Fruit fly (Drosophila melanogaster): ENCODE results near the gene Dh31.

Gene Dh31

DNA sequence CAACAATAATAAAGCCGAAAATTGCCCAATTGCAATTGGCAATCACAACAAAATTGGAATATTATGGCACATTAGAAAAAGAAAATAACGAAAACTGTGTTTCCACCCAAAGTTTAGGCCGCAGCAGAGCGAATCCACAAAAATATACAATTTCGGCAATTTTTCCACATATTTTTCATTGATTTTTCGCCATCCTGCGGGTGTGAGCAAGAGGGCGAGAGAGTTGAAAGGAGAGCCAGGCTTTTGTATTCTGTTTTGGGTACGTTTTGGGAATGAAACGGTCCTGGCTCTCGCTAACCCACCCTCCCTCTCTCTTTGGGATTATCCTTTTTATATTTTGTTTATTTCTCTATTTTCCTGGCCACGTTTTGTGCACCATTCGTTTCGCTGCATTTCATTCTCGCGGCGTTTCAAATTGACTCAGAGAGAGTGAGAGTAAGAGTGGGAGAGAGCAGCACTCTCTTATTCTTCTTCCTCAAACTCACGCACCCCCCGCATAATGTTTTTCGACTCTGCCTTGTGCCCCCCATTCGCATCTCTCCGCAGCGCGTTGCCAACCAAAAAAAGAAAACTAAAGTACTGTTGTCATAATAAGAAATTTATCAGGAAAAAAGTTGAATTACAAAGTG, 37.2 kb upstream of the Dh31 start:
- TF ChIP-seq Ets98B (GFP tag; IDR thresholded peaks at IDR 0.05) (peak; percentile 20; the same call in 1 of the 2 replicates), CG13204 (GFP tag; optimal IDR thresholded peaks at IDR 0.05) (no peak)

DNA sequence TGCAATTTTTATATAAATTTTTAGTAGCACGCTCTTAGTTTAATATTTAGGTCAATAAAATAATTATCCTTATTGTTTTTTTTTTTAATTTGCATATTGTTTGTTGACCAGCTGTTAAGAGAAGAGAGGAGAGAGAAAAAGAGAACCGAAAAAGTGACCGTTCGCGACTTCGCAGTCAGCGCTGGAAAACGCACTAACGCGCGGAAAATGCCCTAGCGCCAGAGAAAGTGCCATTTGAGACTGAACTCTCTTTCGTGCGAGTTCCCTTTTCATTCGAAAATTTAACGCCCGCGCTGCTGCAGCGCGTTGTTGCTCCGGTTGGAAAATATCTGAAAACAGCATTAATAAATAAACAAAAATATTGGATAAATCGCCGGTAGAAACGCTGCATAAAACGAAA, 36.5 kb upstream of the Dh31 start:
- TF ChIP-seq D1 (tag; optimal IDR thresholded peaks at IDR 0.05) (peak; percentile 36), CG17806 (tag; optimal IDR thresholded peaks at IDR 0.05) (no peak), CG32121 (GFP tag; IDR thresholded peaks at IDR 0.05) (peak; percentile 40; the same call in 1 of the 2 replicates), EcR (GFP tag; optimal IDR thresholded peaks at IDR 0.05) (no peak), CG34367 (tag; optimal IDR thresholded peaks at IDR 0.05) (no peak), Ets98B (GFP tag; IDR thresholded peaks at IDR 0.05) (no peak), CG4496 (GFP tag; IDR thresholded peaks at IDR 0.05) (peak; percentile 69)

DNA sequence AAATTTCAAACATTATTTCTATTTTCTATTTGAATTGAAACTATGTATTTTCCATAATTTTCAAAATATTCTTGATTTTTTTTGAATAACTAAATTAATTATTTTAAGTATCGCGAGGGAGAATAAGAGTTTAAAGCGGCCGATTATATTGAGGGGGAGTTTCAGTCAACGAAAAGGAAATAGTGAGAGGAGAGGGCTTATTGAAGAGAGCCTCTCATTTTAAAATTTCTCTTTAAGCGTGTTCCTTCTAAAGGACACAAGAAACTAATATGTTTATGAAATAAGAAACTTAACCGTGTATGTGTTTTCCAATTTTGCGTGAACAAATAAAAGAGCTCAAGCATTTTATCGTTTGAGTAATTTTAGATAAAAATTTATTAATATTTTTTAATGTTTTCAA, 36.0 kb upstream of the Dh31 start:
- TF ChIP-seq CG8301 (tag; optimal IDR thresholded peaks at IDR 0.05), result no peak
- TF ChIP-seq CG10348 (GFP tag; IDR thresholded peaks at IDR 0.05), result no peak
- TF ChIP-seq CG17806 (tag; optimal IDR thresholded peaks at IDR 0.05), result no peak
- no peak for TF ChIP-seq CG8159 (tag; optimal IDR thresholded peaks at IDR 0.05)
- no peak for TF ChIP-seq CG14655 (GFP tag; optimal IDR thresholded peaks at IDR 0.05)
- TF ChIP-seq D1 (tag; optimal IDR thresholded peaks at IDR 0.05), result no peak
- no peak for TF ChIP-seq Ets98B (GFP tag; IDR thresholded peaks at IDR 0.05)
- TF ChIP-seq fd96Ca (GFP tag; IDR thresholded peaks at IDR 0.05), result no peak
- TF ChIP-seq EcR (GFP tag; optimal IDR thresholded peaks at IDR 0.05), result no peak
- TF ChIP-seq CG4496 (GFP tag; IDR thresholded peaks at IDR 0.05), result no peak
- no peak for TF ChIP-seq gl (tag; optimal IDR thresholded peaks at IDR 0.05)
- no peak for TF ChIP-seq CG13204 (GFP tag; optimal IDR thresholded peaks at IDR 0.05)
- TF ChIP-seq rn (GFP tag; IDR thresholded peaks at IDR 0.05), result no peak
- no peak for TF ChIP-seq Pif1A (GFP tag; optimal IDR thresholded peaks at IDR 0.05)
- no peak for TF ChIP-seq CG9948 (tag; optimal IDR thresholded peaks at IDR 0.05)
- TF ChIP-seq Pif1B (GFP tag; optimal IDR thresholded peaks at IDR 0.05), result no peak
- TF ChIP-seq CG12605 (GFP tag; IDR thresholded peaks at IDR 0.05), result no peak
- TF ChIP-seq CG32121 (GFP tag; IDR thresholded peaks at IDR 0.05), result no peak
- no peak for TF ChIP-seq Snoo (tag; optimal IDR thresholded peaks at IDR 0.05)

DNA sequence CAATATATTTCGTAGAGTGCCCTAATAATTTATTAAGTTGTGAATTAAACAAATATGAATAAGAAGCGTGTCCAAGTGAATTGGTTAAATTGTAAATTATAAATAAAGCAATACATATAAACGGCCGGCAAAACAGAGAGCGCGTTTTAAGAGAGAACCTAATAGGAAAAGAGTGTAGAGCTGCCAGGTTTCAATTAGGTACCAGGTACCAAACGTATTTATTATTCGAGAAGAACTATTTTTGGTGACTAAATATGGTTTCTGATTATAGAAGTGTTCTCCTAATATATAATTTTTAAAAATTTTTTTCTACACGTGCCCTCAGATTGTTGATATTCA, 35.6 kb upstream of the Dh31 start:
- TF ChIP-seq CG34367 (tag; optimal IDR thresholded peaks at IDR 0.05), result no peak
- no peak for TF ChIP-seq fd96Ca (GFP tag; IDR thresholded peaks at IDR 0.05)
- TF ChIP-seq EcR (GFP tag; optimal IDR thresholded peaks at IDR 0.05), result no peak
- no peak for TF ChIP-seq Snoo (tag; optimal IDR thresholded peaks at IDR 0.05)
- no peak for TF ChIP-seq Pif1A (GFP tag; optimal IDR thresholded peaks at IDR 0.05)
- no peak for TF ChIP-seq CG15710 (tag; optimal IDR thresholded peaks at IDR 0.05)
- TF ChIP-seq CG9948 (tag; optimal IDR thresholded peaks at IDR 0.05), result no peak
- no peak for TF ChIP-seq Pif1B (GFP tag; optimal IDR thresholded peaks at IDR 0.05)
- no peak for TF ChIP-seq CG8301 (tag; optimal IDR thresholded peaks at IDR 0.05)
- TF ChIP-seq CG12605 (GFP tag; IDR thresholded peaks at IDR 0.05), result no peak
- no peak for TF ChIP-seq D1 (tag; optimal IDR thresholded peaks at IDR 0.05)
- no peak for TF ChIP-seq gl (tag; optimal IDR thresholded peaks at IDR 0.05)
- no peak for TF ChIP-seq CG32121 (GFP tag; IDR thresholded peaks at IDR 0.05)
- no peak for TF ChIP-seq Ets98B (GFP tag; IDR thresholded peaks at IDR 0.05)
- TF ChIP-seq CG13204 (GFP tag; optimal IDR thresholded peaks at IDR 0.05), result no peak
- no peak for TF ChIP-seq CG14655 (GFP tag; optimal IDR thresholded peaks at IDR 0.05)
- no peak for TF ChIP-seq rn (GFP tag; IDR thresholded peaks at IDR 0.05)

DNA sequence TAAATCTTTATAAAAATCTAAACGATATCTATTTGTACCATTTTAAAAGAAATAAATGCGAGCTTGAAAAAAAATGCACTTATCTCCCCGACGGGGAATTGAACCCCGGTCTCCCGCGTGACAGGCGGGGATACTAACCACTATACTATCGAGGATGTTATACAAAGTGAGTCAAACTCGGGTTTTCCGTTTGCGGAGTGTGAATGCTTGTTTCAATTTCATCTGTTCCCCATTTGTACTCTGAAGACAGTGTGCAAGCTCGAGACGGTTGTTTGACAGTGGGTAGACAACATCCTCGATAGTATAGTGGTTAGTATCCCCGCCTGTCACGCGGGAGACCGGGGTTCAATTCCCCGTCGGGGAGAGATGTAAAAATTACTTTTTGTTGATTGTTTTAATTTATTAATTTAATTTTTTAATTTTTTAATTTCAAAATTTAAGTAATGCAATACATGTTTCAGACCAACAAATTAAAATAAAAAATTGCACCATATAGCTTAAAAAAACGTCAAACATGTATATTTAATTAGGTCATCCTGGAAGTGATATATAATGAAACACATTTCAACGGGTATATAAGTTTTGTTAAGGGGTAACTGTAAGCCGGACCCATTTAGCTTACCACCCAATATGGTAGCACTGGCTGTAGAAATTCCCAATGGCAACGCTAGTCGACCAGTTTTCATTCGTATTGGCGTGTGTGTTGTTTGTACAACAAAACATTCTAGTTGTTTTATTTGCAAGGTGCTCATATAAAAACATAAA, 35.0 kb upstream of the Dh31 start, which contains the start of gene Sema1a:
Gene Sema1a (plus strand): TSS at position 679 of the 765 bp plus-strand sequence.
- peak; percentile 26 for TF ChIP-seq CG17806 (tag; optimal IDR thresholded peaks at IDR 0.05)
- TF ChIP-seq CG8301 (tag; optimal IDR thresholded peaks at IDR 0.05), result peak; percentile 51
- TF ChIP-seq CG12605 (GFP tag; IDR thresholded peaks at IDR 0.05), result peak; percentile 74
- TF ChIP-seq gl (tag; optimal IDR thresholded peaks at IDR 0.05), result no peak
- peak; percentile 71 for TF ChIP-seq Snoo (tag; optimal IDR thresholded peaks at IDR 0.05)
- no peak for TF ChIP-seq fd96Ca (GFP tag; IDR thresholded peaks at IDR 0.05)
- TF ChIP-seq CG14655 (GFP tag; optimal IDR thresholded peaks at IDR 0.05), result peak; percentile 44
- TF ChIP-seq Pif1A (GFP tag; optimal IDR thresholded peaks at IDR 0.05), result peak; percentile 19
- TF ChIP-seq D1 (tag; optimal IDR thresholded peaks at IDR 0.05), result peak; percentile 44
- peak; percentile 71 for TF ChIP-seq Ets98B (GFP tag; IDR thresholded peaks at IDR 0.05)
- TF ChIP-seq rn (GFP tag; IDR thresholded peaks at IDR 0.05), result no peak
- peak; percentile 24 for TF ChIP-seq Pif1B (GFP tag; optimal IDR thresholded peaks at IDR 0.05)
- peak; percentile 9 for TF ChIP-seq CG15710 (tag; optimal IDR thresholded peaks at IDR 0.05)
- TF ChIP-seq CG34367 (tag; optimal IDR thresholded peaks at IDR 0.05), result peak; percentile 49
- TF ChIP-seq CG32121 (GFP tag; IDR thresholded peaks at IDR 0.05), result peak; percentile 56; the same call in 1 of the 2 replicates
- peak; percentile 53 for TF ChIP-seq CG8159 (tag; optimal IDR thresholded peaks at IDR 0.05)
- no peak for TF ChIP-seq CG13204 (GFP tag; optimal IDR thresholded peaks at IDR 0.05)
- peak; percentile 74; the same call in 2 of the 3 replicates for TF ChIP-seq CG4496 (GFP tag; IDR thresholded peaks at IDR 0.05)
- no peak for TF ChIP-seq CG10348 (GFP tag; IDR thresholded peaks at IDR 0.05)
- peak; percentile 39 for TF ChIP-seq CG9948 (tag; optimal IDR thresholded peaks at IDR 0.05)
- no peak for TF ChIP-seq EcR (GFP tag; optimal IDR thresholded peaks at IDR 0.05)

All from whole organism, pupa.